Worm (Caenorhabditis elegans): ENCODE results near the gene F14D2.15.

F14D2.15 gene

ce11 chrII:3381510-3381909 lies 37.9 kb upstream of the F14D2.15 start, which contains the start of gene T06D4.1:
T06D4.1 (plus strand) TSS chrII:3381830.
- no peak for TF ChIP-seq C38D4.7 (GFP tag; optimal IDR thresholded peaks at IDR 0.05)
- TF ChIP-seq zip-5 (tag; optimal IDR thresholded peaks at IDR 0.05), result no peak
- TF ChIP-seq gmeb-2 (tag; optimal IDR thresholded peaks at IDR 0.05), result no peak
- no peak for TF ChIP-seq ceh-6 (GFP tag; optimal IDR thresholded peaks at IDR 0.05)
- TF ChIP-seq dve-1 (tag; optimal IDR thresholded peaks at IDR 0.05), result no peak
- TF ChIP-seq unc-42 (tag; optimal IDR thresholded peaks at IDR 0.05), result no peak

DNA sequence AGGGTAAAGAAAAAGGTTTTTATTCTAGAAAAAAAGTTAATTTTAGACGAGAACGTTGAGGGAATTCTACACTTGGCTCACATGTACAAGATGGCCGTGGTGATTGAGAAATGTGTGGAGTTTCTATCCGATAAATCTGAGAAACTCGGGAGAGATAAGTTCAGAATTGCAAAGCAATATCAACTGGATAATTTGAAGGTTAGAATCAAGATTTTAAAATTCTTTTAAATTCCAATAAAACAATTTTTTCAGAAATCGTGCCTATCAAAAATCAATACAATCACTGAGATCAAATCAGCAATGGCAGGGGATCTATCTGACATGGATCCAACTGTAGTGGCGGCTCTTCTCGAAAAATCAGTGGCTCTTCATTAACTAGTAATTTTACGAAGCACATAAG lies 34.7 kb upstream of the F14D2.15 start, which contains the start of gene Y49F6C.2:
TSS of gene Y49F6C.2 (plus strand) at position 301 of the 400 bp plus-strand sequence.
- TF ChIP-seq ceh-45 (GFP tag; IDR thresholded peaks at IDR 0.05), result no peak
- TF ChIP-seq ceh-9 (tag; optimal IDR thresholded peaks at IDR 0.05), result no peak
- TF ChIP-seq pax-1 (tag; optimal IDR thresholded peaks at IDR 0.05), result no peak
- no peak for TF ChIP-seq elt-2 (tag; optimal IDR thresholded peaks at IDR 0.05)
- no peak for TF ChIP-seq ref-2 (tag; optimal IDR thresholded peaks at IDR 0.05)
- TF ChIP-seq Y22D7AL.16 (tag; optimal IDR thresholded peaks at IDR 0.05), result no peak

DNA sequence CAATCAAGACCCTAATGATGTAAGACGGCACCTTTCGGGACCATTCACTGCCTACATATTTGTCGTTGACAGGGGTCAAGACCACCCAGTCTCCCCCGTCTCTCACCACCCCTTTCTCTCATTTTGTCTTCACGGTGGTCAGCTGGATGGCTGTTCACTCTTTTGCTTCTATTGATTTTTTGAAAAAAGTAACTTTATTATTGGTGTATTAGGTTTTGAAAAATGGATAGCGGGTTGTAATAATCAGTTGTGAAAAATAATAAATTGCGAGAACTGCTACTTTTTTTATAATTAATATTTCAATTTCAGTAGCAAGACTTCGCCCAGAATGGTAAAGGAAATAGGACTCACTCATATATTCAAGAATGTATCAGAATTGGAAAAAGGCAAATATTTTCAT lies 33.2 kb upstream of the F14D2.15 start, which contains the start of gene bath-9:
TSS of gene bath-9 (plus strand) at position 301 of the 400 bp plus-strand sequence.
- TF ChIP-seq ztf-16 (tag; optimal IDR thresholded peaks at IDR 0.05), result no peak
- TF ChIP-seq hlh-15 (tag; optimal IDR thresholded peaks at IDR 0.05), result no peak
- no peak for TF ChIP-seq K02D7.2 (tag; optimal IDR thresholded peaks at IDR 0.05)
- TF ChIP-seq dmd-4 (tag; optimal IDR thresholded peaks at IDR 0.05; ENCODE audit: borderline replicate concordance), result no peak
- TF ChIP-seq madf-2 (tag; optimal IDR thresholded peaks at IDR 0.05), result no peak
- TF ChIP-seq ceh-45 (GFP tag; IDR thresholded peaks at IDR 0.05), result no peak
- TF ChIP-seq nfya-1 (tag; optimal IDR thresholded peaks at IDR 0.05), result no peak
- no peak for TF ChIP-seq ceh-30 (tag; optimal IDR thresholded peaks at IDR 0.05)
- TF ChIP-seq unc-3 (GFP tag; conservative IDR thresholded peaks at IDR 0.05), result no peak
- TF ChIP-seq unc-3 (tag; optimal IDR thresholded peaks at IDR 0.05), result no peak
- TF ChIP-seq pag-3 (tag; optimal IDR thresholded peaks at IDR 0.05; ENCODE audit: borderline replicate concordance), result no peak

ce11 chrII:3375302-3375701 lies 31.7 kb upstream of the F14D2.15 start:
- TF ChIP-seq tbx-2 (tag; optimal IDR thresholded peaks at IDR 0.05), result no peak
- no peak for TF ChIP-seq pha-2 (tag; optimal IDR thresholded peaks at IDR 0.05)
- TF ChIP-seq sox-2 (GFP tag; IDR thresholded peaks at IDR 0.05), result no peak
- TF ChIP-seq lim-6 (tag; optimal IDR thresholded peaks at IDR 0.05), result no peak
- no peak for TF ChIP-seq T23F11.4 (GFP tag; optimal IDR thresholded peaks at IDR 0.05)
- no peak for TF ChIP-seq ttx-3 (tag; optimal IDR thresholded peaks at IDR 0.05)
- no peak for TF ChIP-seq pat-9 (tag; optimal IDR thresholded peaks at IDR 0.05)
- TF ChIP-seq fkh-6 (tag; optimal IDR thresholded peaks at IDR 0.05), result no peak
- no peak for TF ChIP-seq C38D4.7 (GFP tag; optimal IDR thresholded peaks at IDR 0.05)
- TF ChIP-seq pag-3 (tag; optimal IDR thresholded peaks at IDR 0.05; ENCODE audit: borderline replicate concordance), result no peak
- TF ChIP-seq madf-2 (tag; optimal IDR thresholded peaks at IDR 0.05), result no peak
- TF ChIP-seq ceh-45 (GFP tag; IDR thresholded peaks at IDR 0.05), result no peak
- TF ChIP-seq Y22D7AL.16 (tag; optimal IDR thresholded peaks at IDR 0.05), result no peak
- TF ChIP-seq pax-1 (tag; optimal IDR thresholded peaks at IDR 0.05), result no peak
- no peak for TF ChIP-seq ceh-2 (tag; optimal IDR thresholded peaks at IDR 0.05)
- TF ChIP-seq lin-11 (tag; optimal IDR thresholded peaks at IDR 0.05), result no peak
- no peak for TF ChIP-seq ceh-19 (GFP tag; optimal IDR thresholded peaks at IDR 0.05)
- no peak for TF ChIP-seq fax-1 (tag; optimal IDR thresholded peaks at IDR 0.05)
- TF ChIP-seq zip-5 (tag; optimal IDR thresholded peaks at IDR 0.05), result no peak

DNA sequence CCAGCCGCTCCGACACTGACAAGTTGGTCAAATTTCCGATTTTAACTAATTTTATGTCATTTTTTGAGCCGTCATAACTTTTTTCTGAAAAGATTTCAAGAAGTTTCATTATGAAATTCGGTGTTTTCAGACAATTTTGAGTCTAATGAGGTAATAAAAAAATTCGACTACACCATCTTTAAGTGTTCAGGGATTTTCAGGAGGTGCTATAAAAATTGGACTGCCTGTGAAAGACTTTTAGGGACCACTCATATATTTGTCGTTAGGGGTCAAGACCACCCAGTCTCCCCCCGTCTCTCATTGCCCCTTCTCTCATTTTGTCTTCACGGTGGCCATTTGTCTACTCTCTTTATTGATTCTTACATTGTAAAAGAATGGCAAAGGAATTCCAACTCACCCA lies 31.2 kb upstream of the F14D2.15 start, which contains the start of gene bath-10:
TSS of gene bath-10 (plus strand) at position 301 of the 400 bp plus-strand sequence.
- TF ChIP-seq pha-2 (tag; optimal IDR thresholded peaks at IDR 0.05) (no peak), lim-6 (tag; optimal IDR thresholded peaks at IDR 0.05) (no peak)
